Fruit fly (Drosophila melanogaster) whole organism, embryonic: ENCODE data around the gene ova.

Source experiments
- BEAF-32 ChIP-seq: fragments of 200-800 bp; sonication (Bioruptor generic); optimal IDR thresholded peaks from 3 replicates; lab custom pipeline; 2017; ENCODE audit warnings: missing biosample characterization, missing genetic modification characterization, mild to moderate bottlenecking, moderate library complexity, missing genetic modification reagents
- Blimp-1 ChIP-seq: fragments of 200-800 bp; sonication (Bioruptor generic); optimal IDR thresholded peaks from 3 replicates; lab custom pipeline; 2018; ENCODE audit warnings: missing biosample characterization, missing genetic modification characterization, mild to moderate bottlenecking, moderate library complexity, missing genetic modification reagents
- CG1024 ChIP-seq: fragments of 200-800 bp; sonication (Bioruptor generic); IDR thresholded peaks from 2 replicates; pipeline ENCODE4 v1.3.6; 2022; ENCODE audit warnings: missing biosample characterization, missing genetic modification characterization
- CG11560 ChIP-seq: fragments of 200-800 bp; sonication (Bioruptor generic); IDR thresholded peaks from 3 replicates; pipeline ENCODE4 v1.3.6; 2022; ENCODE audit warnings: missing biosample characterization, missing genetic modification characterization
- CG12071 ChIP-seq: fragments of 200-800 bp; sonication (Bioruptor generic); optimal IDR thresholded peaks from 3 replicates; lab custom pipeline; 2018; ENCODE audit warnings: missing biosample characterization, mild to moderate bottlenecking, missing genetic modification characterization
- CG13296 ChIP-seq: fragments of 200-800 bp; sonication (Bioruptor generic); optimal IDR thresholded peaks from 3 replicates; lab custom pipeline; 2018; ENCODE audit warnings: missing biosample characterization, mild to moderate bottlenecking, missing genetic modification characterization
- CG14014 ChIP-seq: fragments of 200-800 bp; sonication (Bioruptor generic); IDR thresholded peaks from 2 replicates; pipeline ENCODE4 v1.3.6; 2022; ENCODE audit warnings: missing biosample characterization, missing genetic modification characterization
- CG17385 ChIP-seq: fragments of 200-800 bp; sonication (Bioruptor generic); optimal IDR thresholded peaks from 3 replicates; lab custom pipeline; 2018; ENCODE audit warnings: missing biosample characterization, mild to moderate bottlenecking, missing genetic modification characterization
- CG2116 ChIP-seq: fragments of 200-800 bp; sonication (Bioruptor generic); optimal IDR thresholded peaks from 3 replicates; lab custom pipeline; 2018; ENCODE audit warnings: missing biosample characterization, mild to moderate bottlenecking, missing genetic modification characterization
- CG2712 ChIP-seq: fragments of 200-800 bp; optimal IDR thresholded peaks from 3 replicates; lab custom pipeline; 2019; ENCODE audit warnings: missing biosample characterization, mild to moderate bottlenecking, missing genetic modification characterization, moderate library complexity
- CG34224 ChIP-seq: fragments of 200-800 bp; sonication (Bioruptor generic); IDR thresholded peaks from 3 replicates; pipeline ENCODE4 v1.3.6; 2022; ENCODE audit warnings: missing biosample characterization, missing genetic modification characterization; ENCODE audit not compliant: partially characterized antibody
- CG34422 ChIP-seq: fragments of 200-800 bp; sonication (Bioruptor generic); IDR thresholded peaks from 3 replicates; pipeline ENCODE4 v1.3.6; 2022; ENCODE audit warnings: missing biosample characterization, missing genetic modification characterization
- CG3995 ChIP-seq: fragments of 200-800 bp; sonication (Bioruptor generic); optimal IDR thresholded peaks from 3 replicates; lab custom pipeline; 2016; ENCODE audit warnings: missing biosample characterization, missing genetic modification characterization
- CG4404 ChIP-seq: fragments of 200-800 bp; sonication (Bioruptor generic); IDR thresholded peaks from 2 replicates; pipeline ENCODE4 v1.3.6; 2022; ENCODE audit warnings: missing biosample characterization, missing genetic modification characterization
- CG5953 ChIP-seq: fragments of 200-800 bp; sonication (Bioruptor generic); IDR thresholded peaks from 2 replicates; pipeline ENCODE4 v1.3.6; 2022; ENCODE audit warnings: missing biosample characterization, missing genetic modification characterization
- CG6791 ChIP-seq: fragments of 200-800 bp; sonication (Bioruptor generic); IDR thresholded peaks from 3 replicates; pipeline ENCODE4 v1.3.6; 2022; ENCODE audit warnings: missing biosample characterization, missing genetic modification characterization; ENCODE audit not compliant: partially characterized antibody
- CG8388 ChIP-seq: fragments of 200-800 bp; sonication (Bioruptor generic); optimal IDR thresholded peaks from 2 replicates; lab custom pipeline; 2019; ENCODE audit warnings: missing biosample characterization, mild to moderate bottlenecking, missing genetic modification characterization, moderate library complexity
- CG9727 ChIP-seq: fragments of 200-800 bp; sonication (Bioruptor generic); optimal IDR thresholded peaks from 3 replicates; lab custom pipeline; 2017; ENCODE audit warnings: missing biosample characterization, mild to moderate bottlenecking, missing genetic modification characterization
- Dbx ChIP-seq: fragments of 200-800 bp; sonication (Bioruptor generic); IDR thresholded peaks from 3 replicates; pipeline ENCODE4 v1.3.6; 2022; ENCODE audit warnings: missing biosample characterization, missing genetic modification characterization
- Drgx ChIP-seq: fragments of 200-800 bp; sonication (Bioruptor generic); IDR thresholded peaks from 2 replicates; pipeline ENCODE4 v1.3.6; 2022; ENCODE audit warnings: missing biosample characterization, missing genetic modification characterization
- E2f1 ChIP-seq: fragments of 200-800 bp; sonication (Bioruptor generic); IDR thresholded peaks from 2 replicates; pipeline ENCODE4 v1.3.6; 2022; ENCODE audit warnings: missing biosample characterization, missing genetic modification characterization
- HLH54F ChIP-seq: fragments of 200-800 bp; sonication (Bioruptor generic); optimal IDR thresholded peaks from 3 replicates; lab custom pipeline; 2016; ENCODE audit warnings: missing biosample characterization, missing genetic modification characterization
- Hmr ChIP-seq: fragments of 200-800 bp; sonication (Bioruptor generic); optimal IDR thresholded peaks from 3 replicates; lab custom pipeline; 2017; ENCODE audit warnings: mild to moderate bottlenecking, missing biosample characterization, missing genetic modification reagents, missing genetic modification characterization
- Hr3 ChIP-seq: fragments of 200-800 bp; sonication (Bioruptor generic); optimal IDR thresholded peaks from 3 replicates; lab custom pipeline; 2016; ENCODE audit warnings: missing biosample characterization, missing genetic modification characterization
- MBD-R2 ChIP-seq: fragments of 200-800 bp; sonication (Bioruptor generic); IDR thresholded peaks from 2 replicates; pipeline ENCODE4 v1.3.6; 2022; ENCODE audit warnings: missing biosample characterization, missing genetic modification characterization
- MESR4 ChIP-seq: fragments of 200-800 bp; sonication (Bioruptor generic); optimal IDR thresholded peaks from 2 replicates; lab custom pipeline; 2018; ENCODE audit warnings: missing biosample characterization, mild to moderate bottlenecking, missing genetic modification characterization, moderate library complexity
- Opbp ChIP-seq: fragments of 200-800 bp; sonication (Bioruptor generic); IDR thresholded peaks from 3 replicates; pipeline ENCODE4 v1.3.6; 2022; ENCODE audit warnings: missing biosample characterization, missing genetic modification characterization; ENCODE audit not compliant: partially characterized antibody
- Optix ChIP-seq: fragments of 200-800 bp; sonication (Bioruptor generic); IDR thresholded peaks from 3 replicates; pipeline ENCODE4 v1.3.6; 2022; ENCODE audit warnings: missing biosample characterization, missing genetic modification characterization
- Six4 ChIP-seq: fragments of 200-800 bp; sonication (Bioruptor generic); optimal IDR thresholded peaks from 2 replicates; lab custom pipeline; 2016; ENCODE audit warnings: missing biosample characterization, missing genetic modification characterization
- amos ChIP-seq: fragments of 200-800 bp; sonication (Bioruptor generic); IDR thresholded peaks from 2 replicates; pipeline ENCODE4 v1.3.6; 2022; ENCODE audit warnings: missing biosample characterization, missing genetic modification characterization; ENCODE audit not compliant: partially characterized antibody
- cg ChIP-seq: fragments of 200-800 bp; sonication (Bioruptor generic); optimal IDR thresholded peaks from 3 replicates; lab custom pipeline; 2019; ENCODE audit warnings: missing biosample characterization, mild to moderate bottlenecking, missing genetic modification characterization, moderate library complexity
- exex ChIP-seq: fragments of 200-800 bp; sonication (Bioruptor generic); optimal IDR thresholded peaks from 4 replicates; lab custom pipeline; 2018; ENCODE audit warnings: missing biosample characterization, mild to moderate bottlenecking, missing genetic modification characterization, moderate library complexity
- gsb ChIP-seq: fragments of 200-800 bp; sonication (Bioruptor generic); IDR thresholded peaks from 2 replicates; pipeline ENCODE4 v1.3.6; 2022; ENCODE audit warnings: missing biosample characterization, missing genetic modification characterization
- hb ChIP-seq: fragments of 200-800 bp; sonication (Bioruptor generic); IDR thresholded peaks from 3 replicates; pipeline ENCODE4 v1.3.6; 2022; ENCODE audit warnings: missing biosample characterization, missing genetic modification characterization; ENCODE audit not compliant: partially characterized antibody
- lmd ChIP-seq: fragments of 200-800 bp; sonication (Bioruptor generic); IDR thresholded peaks from 2 replicates; pipeline ENCODE4 v1.3.6; 2022; ENCODE audit warnings: missing biosample characterization, missing genetic modification characterization
- lola ChIP-seq, 3 experiments: fragments of >200 bp in 2 of 3; fragments of 200-800 bp in 1 of 3; sonication (Bioruptor generic) in 1 of 3; optimal IDR thresholded peaks; 2 replicates each; lab custom pipeline; 2017 to 2019; ENCODE audit warnings: missing biosample characterization in 3 of 3, missing genetic modification characterization in 3 of 3, mild to moderate bottlenecking in 1 of 3, moderate library complexity in 1 of 3
- lov ChIP-seq, 2 experiments: fragments of 200-800 bp in 1 of 2; fragments of >200 bp in 1 of 2; sonication (Bioruptor generic) in 1 of 2; IDR thresholded peaks in 1 of 2; optimal IDR thresholded peaks in 1 of 2; 2 replicates in 1 of 2; 3 replicates in 1 of 2; pipeline versions ENCODE4 v1.3.6 to Lab custom; 2017 to 2022; ENCODE audit warnings: missing biosample characterization in 1 of 2, missing genetic modification characterization in 1 of 2
- otp ChIP-seq: fragments of 200-800 bp; sonication (Bioruptor generic); IDR thresholded peaks from 3 replicates; pipeline ENCODE4, ENCODE4 v1.3.6; 2022; ENCODE audit warnings: missing biosample characterization, missing genetic modification characterization
- phol ChIP-seq: fragments of 200-800 bp; sonication (Bioruptor generic); optimal IDR thresholded peaks from 3 replicates; lab custom pipeline; 2018; ENCODE audit warnings: missing biosample characterization, mild to moderate bottlenecking, missing genetic modification characterization, moderate library complexity
- run ChIP-seq: fragments of 200-800 bp; sonication (Bioruptor generic); optimal IDR thresholded peaks from 3 replicates; lab custom pipeline; 2018; ENCODE audit warnings: missing biosample characterization, mild to moderate bottlenecking, missing genetic modification characterization
- salm ChIP-seq: fragments of 200-800 bp; sonication (Bioruptor generic); optimal IDR thresholded peaks from 2 replicates; lab custom pipeline; 2018; ENCODE audit warnings: missing biosample characterization, mild to moderate bottlenecking, missing genetic modification characterization
- sna ChIP-seq: fragments of 200-800 bp; sonication (Bioruptor generic); IDR thresholded peaks from 2 replicates; pipeline ENCODE4 v1.3.6; 2022; ENCODE audit warnings: missing biosample characterization, missing genetic modification characterization; ENCODE audit not compliant: partially characterized antibody
- ssp ChIP-seq: fragments of 200-800 bp; sonication (Bioruptor generic); IDR thresholded peaks from 2 replicates; pipeline ENCODE4 v1.3.6; 2022; ENCODE audit warnings: missing biosample characterization, missing genetic modification characterization
- vfl ChIP-seq: fragments of 200-800 bp; sonication (Bioruptor generic); optimal IDR thresholded peaks from 2 replicates; lab custom pipeline; 2016; ENCODE audit warnings: missing biosample characterization, missing genetic modification characterization
- wdn ChIP-seq: fragments of 200-800 bp; sonication (Bioruptor generic); IDR thresholded peaks from 2 replicates; pipeline ENCODE4 v1.3.6; 2022; ENCODE audit warnings: missing biosample characterization, missing genetic modification characterization
- zfh2 ChIP-seq: fragments of 200-800 bp; sonication (Bioruptor generic); optimal IDR thresholded peaks from 2 replicates; lab custom pipeline; 2016; ENCODE audit warnings: missing biosample characterization, missing genetic modification characterization

ova gene

DNA sequence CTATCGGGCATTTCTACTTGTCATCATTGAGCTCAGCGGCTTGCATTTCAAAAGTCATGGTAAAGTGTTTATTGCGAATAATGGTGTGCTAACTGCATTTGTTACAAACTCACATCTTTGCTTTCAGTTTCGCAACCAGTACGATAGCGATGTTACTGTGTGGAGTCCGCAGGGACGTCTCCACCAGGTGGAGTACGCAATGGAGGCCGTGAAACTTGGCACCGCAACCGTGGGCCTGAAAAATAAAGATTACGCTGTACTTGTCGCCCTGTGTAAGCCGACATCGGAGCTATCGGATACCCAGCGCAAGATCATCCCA is 10.1 kb downstream of the ova start (continued):
- TF ChIP-seq hb (GFP tag; lab: Robert Waterston, UW): peak; percentile 6; the same call in 2 of the 3 replicates
- TF ChIP-seq CG4404 (GFP tag; lab: Robert Waterston, UW): no peak
- TF ChIP-seq CG34224 (GFP tag; lab: Robert Waterston, UW): peak; percentile 43; the same call in 2 of the 3 replicates
- TF ChIP-seq run (tag; lab: Kevin White, UChicago): no peak
- TF ChIP-seq sna (GFP tag; lab: Robert Waterston, UW): 0 out of 2 replicates have a peak, but pooled peaks have one; percentile 3
- no peak for TF ChIP-seq Optix (GFP tag; lab: Robert Waterston, UW)
- TF ChIP-seq MBD-R2 (GFP tag; lab: Robert Waterston, UW): peak; percentile 71
- TF ChIP-seq Six4: no peak
- TF ChIP-seq CG2712 (tag; lab: Kevin White, UChicago): no peak
- no peak for TF ChIP-seq BEAF-32 (GFP tag; lab: Kevin White, UChicago)

DNA sequence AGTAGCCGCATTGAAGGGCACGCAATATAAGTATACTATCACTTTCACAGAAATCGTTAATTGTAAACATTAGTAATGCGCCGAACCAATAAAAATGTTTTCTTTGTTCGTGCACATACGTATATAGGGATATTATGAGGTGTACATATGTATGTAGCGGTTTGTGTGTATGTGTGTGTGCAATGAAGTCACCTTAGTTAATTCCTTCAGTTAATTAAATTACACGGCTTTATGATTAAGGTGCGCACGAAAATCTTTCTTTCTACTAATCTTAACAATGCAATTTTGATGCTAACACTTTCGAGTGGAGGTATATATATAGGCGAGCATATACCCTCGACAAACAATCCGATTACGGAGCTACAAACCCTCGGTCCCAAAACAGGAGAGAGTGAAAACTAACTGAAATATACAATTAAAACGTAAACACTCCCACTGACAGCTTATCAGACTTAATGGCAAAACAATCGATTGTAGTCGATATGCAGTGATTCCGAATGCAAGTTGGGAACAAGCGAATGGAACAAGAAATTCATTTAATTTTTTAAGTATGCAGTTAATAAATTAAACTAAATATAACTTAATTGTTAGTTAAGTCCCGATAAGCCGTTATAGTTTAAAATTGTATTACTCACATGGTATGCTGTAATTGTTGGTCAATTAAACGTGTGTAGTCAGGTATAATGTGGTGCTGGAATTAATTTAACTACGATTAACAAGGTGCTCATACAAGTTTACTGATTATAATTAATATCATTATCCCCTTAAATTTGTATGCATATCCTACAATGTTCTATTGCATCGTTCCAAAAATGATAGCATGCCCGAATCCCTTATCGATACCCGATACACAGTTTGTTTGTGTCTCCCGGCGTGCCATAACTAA is 10.7 kb downstream of the ova start, which contains the start of the genes Npc1a and Prosalpha6:
Gene Npc1a, minus strand, starts transcription at position 716 of the 886 bp plus-strand sequence.
Gene Prosalpha6, plus strand, starts transcription at position 851 of the 886 bp plus-strand sequence.
- TF ChIP-seq Dbx (GFP tag; lab: Robert Waterston, UW): no peak
- no peak for TF ChIP-seq Hmr (GFP tag; lab: Kevin White, UChicago)
- TF ChIP-seq MESR4 (GFP tag; lab: Kevin White, UChicago): peak; percentile 36
- no peak for TF ChIP-seq E2f1 (GFP tag; lab: Robert Waterston, UW)
- TF ChIP-seq CG1024: peak; percentile 70
- no peak for TF ChIP-seq salm (tag; lab: Kevin White, UChicago)
- TF ChIP-seq CG8388 (GFP tag; lab: Kevin White, UChicago): no peak
- TF ChIP-seq exex (tag; lab: Kevin White, UChicago): peak; percentile 31
- peak; percentile 51 for TF ChIP-seq CG2712 (tag; lab: Kevin White, UChicago)
- TF ChIP-seq Hr3 (GFP tag; lab: Kevin White, UChicago): peak; percentile 17
- TF ChIP-seq CG9727: peak; percentile 12
- peak; percentile 56; the same call in 2 of the 3 replicates for TF ChIP-seq CG6791
- peak; percentile 69 for TF ChIP-seq cg (GFP tag; lab: Kevin White, UChicago)
- TF ChIP-seq ssp (GFP tag; lab: Robert Waterston, UW): peak; percentile 68
- TF ChIP-seq HLH54F (GFP tag; lab: Kevin White, UChicago): peak; percentile 5
- no peak for TF ChIP-seq vfl (GFP tag; lab: Kevin White, UChicago)
- no peak for TF ChIP-seq wdn (GFP tag; lab: Robert Waterston, UW)
- TF ChIP-seq CG3995 (GFP tag; lab: Kevin White, UChicago): peak; percentile 27
- TF ChIP-seq CG17385: peak; percentile 20
- TF ChIP-seq otp (GFP tag; lab: Robert Waterston, UW): no peak
- no peak for TF ChIP-seq gsb (GFP tag; lab: Robert Waterston, UW)
- TF ChIP-seq phol (tag; lab: Kevin White, UChicago): peak; percentile 61
- no peak for TF ChIP-seq CG12071 (GFP tag; lab: Kevin White, UChicago)
- TF ChIP-seq lmd (GFP tag; lab: Robert Waterston, UW): no peak
- no peak for TF ChIP-seq Blimp-1 (GFP tag; lab: Kevin White, UChicago)
- TF ChIP-seq lola (GFP tag; optimal IDR thresholded peaks at IDR 0.05; lab: Kevin White, UChicago): peak in 1 of 3 experiments; percentile 31
- peak; percentile 25 for TF ChIP-seq zfh2
- TF ChIP-seq CG2116 (GFP tag; lab: Kevin White, UChicago): peak; percentile 78
- no peak for TF ChIP-seq CG14014
- peak; percentile 77; the same call in 2 of the 3 replicates for TF ChIP-seq Opbp (GFP tag; lab: Robert Waterston, UW)
- TF ChIP-seq CG11560 (tag; lab: Robert Waterston, UW): peak; percentile 91; the same call in 2 of the 3 replicates
- no peak for TF ChIP-seq CG13296
- TF ChIP-seq CG5953 (GFP tag; lab: Robert Waterston, UW): no peak
- peak; percentile 78; the same call in 1 of the 2 replicates for TF ChIP-seq amos (GFP tag; lab: Robert Waterston, UW)
- no peak for TF ChIP-seq Drgx
- TF ChIP-seq CG34422 (GFP tag; lab: Robert Waterston, UW): peak; percentile 34; the same call in 1 of the 3 replicates
- TF ChIP-seq lov (optimal IDR thresholded peaks at IDR 0.05; lab: Kevin White, UChicago): no peak
- TF ChIP-seq lov (GFP tag; IDR thresholded peaks at IDR 0.05; lab: Robert Waterston, UW): no peak
